Worm (Caenorhabditis elegans): ENCODE measurements around the gene nspd-5.
A peak's percentile ranks its signal among the peaks of the same experiment; 100 is the strongest.

- peak; percentile 38 for TF ChIP-seq ceh-27 (GFP tag; optimal IDR thresholded peaks at IDR 0.05)
- TF ChIP-seq snpc-4 (GFP tag; optimal IDR thresholded peaks at IDR 0.05), result no peak
- no peak for TF ChIP-seq snpc-4 (tag; optimal IDR thresholded peaks at IDR 0.05)
- no peak for TF ChIP-seq sptf-2 (GFP tag; optimal IDR thresholded peaks at IDR 0.05)
- TF ChIP-seq pbrm-1 (GFP tag; IDR thresholded peaks at IDR 0.05), result no peak
- no peak for TF ChIP-seq B0035.1 (tag; optimal IDR thresholded peaks at IDR 0.05)
- no peak for TF ChIP-seq ceh-58 (GFP tag; IDR thresholded peaks at IDR 0.05)
These were observed 21.6 kb upstream of the nspd-5 start, which contains the start of gene gst-7 for ce11 chrII:4881727-4882126.
